Worm (Caenorhabditis elegans) whole organism, early embryonic: ENCODE measurements around the gene F21C10.5.

Experiments
- B0310.2 ChIP-seq: sonication (generic microtip); optimal IDR thresholded peaks from 2 replicates; lab custom pipeline; 2016; ENCODE audit warnings: mild to moderate bottlenecking, missing genetic modification characterization, missing compliant biosample characterization
- F13C5.2 ChIP-seq: sonication (generic microtip); optimal IDR thresholded peaks from 2 replicates; lab custom pipeline; 2017; ENCODE audit warnings: mild to moderate bottlenecking, missing genetic modification characterization, inconsistent platforms, missing compliant biosample characterization
- aly-1 ChIP-seq: sonication (generic microtip); optimal IDR thresholded peaks from 2 replicates; lab custom pipeline; 2016; ENCODE audit warnings: missing genetic modification characterization, missing compliant biosample characterization
- ama-1 ChIP-seq: fragments of 150-350 bp; optimal IDR thresholded peaks from 2 replicates; lab custom pipeline; 2014
- ceh-13 ChIP-seq: fragments of 200-800 bp; sonication (Bioruptor generic); optimal IDR thresholded peaks from 2 replicates; lab custom pipeline; 2018; ENCODE audit warnings: mild to moderate bottlenecking, missing genetic modification characterization, missing compliant biosample characterization
- ceh-36 ChIP-seq: sonication (generic microtip); optimal IDR thresholded peaks from 2 replicates; lab custom pipeline; 2016; ENCODE audit warnings: missing genetic modification characterization, inconsistent platforms, missing compliant biosample characterization
- ets-7 ChIP-seq: sonication (generic microtip); optimal IDR thresholded peaks from 2 replicates; lab custom pipeline; 2016; ENCODE audit warnings: missing genotype, missing genetic modification characterization, missing compliant biosample characterization
- flt-1 ChIP-seq: fragments of 200-800 bp; sonication (Bioruptor generic); IDR thresholded peaks from 2 replicates; pipeline ENCODE4 v1.3.6; 2022; ENCODE audit warnings: missing genetic modification characterization, missing compliant biosample characterization
- hmbx-1 ChIP-seq: sonication (generic microtip); optimal IDR thresholded peaks from 2 replicates; lab custom pipeline; 2016; ENCODE audit warnings: mild to moderate bottlenecking, missing genetic modification characterization, missing compliant biosample characterization
- hmg-4 ChIP-seq: fragments of 200-800 bp; sonication (Bioruptor generic); optimal IDR thresholded peaks from 2 replicates; lab custom pipeline; 2018; ENCODE audit warnings: mild to moderate bottlenecking, missing genetic modification characterization, missing compliant biosample characterization
- hnd-1 ChIP-seq: sonication (generic microtip); optimal IDR thresholded peaks from 2 replicates; lab custom pipeline; 2016; ENCODE audit warnings: missing genetic modification characterization, missing compliant biosample characterization
- pes-1 ChIP-seq: fragments of 200-800 bp; sonication (Bioruptor generic); IDR thresholded peaks from 2 replicates; pipeline ENCODE4 v1.3.6; 2022; ENCODE audit warnings: missing genetic modification reagents, missing genetic modification characterization, missing compliant biosample characterization
- scrt-1 ChIP-seq: fragments of 200-800 bp; sonication (Bioruptor generic); IDR thresholded peaks from 2 replicates; pipeline ENCODE4 v1.3.6; 2022; ENCODE audit warnings: missing genetic modification characterization, missing compliant biosample characterization
- sea-1 ChIP-seq: fragments of 200-800 bp; sonication (Bioruptor generic); conservative IDR thresholded peaks from 2 replicates; pipeline ENCODE4 v1.3.6; 2022; ENCODE audit warnings: missing genetic modification characterization, missing compliant biosample characterization
- tbx-11 ChIP-seq: fragments of 200-800 bp; sonication (Bioruptor generic); IDR thresholded peaks from 2 replicates; pipeline ENCODE4 v1.3.6; 2022; ENCODE audit warnings: missing genetic modification characterization, missing compliant biosample characterization
- tbx-37 ChIP-seq: fragments of 200-800 bp; sonication (Bioruptor generic); conservative IDR thresholded peaks from 2 replicates; pipeline ENCODE4 v1.3.6; 2022; ENCODE audit warnings: missing genetic modification reagents, missing genetic modification characterization, missing compliant biosample characterization
- tra-4 ChIP-seq: sonication (generic microtip); optimal IDR thresholded peaks from 2 replicates; lab custom pipeline; 2017; ENCODE audit warnings: missing genetic modification characterization, missing compliant biosample characterization

F21C10.5 gene

ce11 chrV:9125345-9125744 lies at the start of gene F21C10.5:
Gene F21C10.5, plus strand, starts transcription at chrV:9125645.
- TF ChIP-seq scrt-1 (GFP tag; lab: Robert Waterston, UW), result no peak
- no peak for TF ChIP-seq B0310.2 (tag; lab: Kevin White, UChicago)
- no peak for TF ChIP-seq F13C5.2 (tag; lab: Kevin White, UChicago)
- TF ChIP-seq hmbx-1, result no peak
- no peak for TF ChIP-seq ama-1
- TF ChIP-seq hnd-1, result no peak
- no peak for TF ChIP-seq aly-1
- TF ChIP-seq tbx-37 (GFP tag; lab: Robert Waterston, UW), result no peak
- no peak for TF ChIP-seq ceh-36 (tag; lab: Kevin White, UChicago)
- no peak for TF ChIP-seq tbx-11
- no peak for TF ChIP-seq hmg-4 (GFP tag; lab: Kevin White, UChicago)
- TF ChIP-seq sea-1 (GFP tag; lab: Robert Waterston, UW), result no peak
- TF ChIP-seq pes-1 (GFP tag; lab: Robert Waterston, UW), result no peak
- TF ChIP-seq ceh-13 (GFP tag; lab: Kevin White, UChicago), result no peak
- TF ChIP-seq tra-4 (tag; lab: Kevin White, UChicago), result no peak
- no peak for TF ChIP-seq ets-7 (tag; lab: Kevin White, UChicago)
- TF ChIP-seq flt-1, result no peak

- no peak for TF ChIP-seq ets-7 (tag; lab: Kevin White, UChicago)
- TF ChIP-seq aly-1, result no peak
These were observed 49.6 kb upstream of the F21C10.5 start for ce11 chrV:9075827-9076226.

ce11 chrV:9076273-9076672 lies 49.2 kb upstream of the F21C10.5 start, which contains the start of gene T27E4.7:
Gene T27E4.7, minus strand, starts transcription at chrV:9076322.
- no peak for TF ChIP-seq hmg-4 (GFP tag; lab: Kevin White, UChicago)
- no peak for TF ChIP-seq hmbx-1
- no peak for TF ChIP-seq flt-1
- no peak for TF ChIP-seq aly-1
- TF ChIP-seq tbx-11, result no peak
- TF ChIP-seq ceh-13 (GFP tag; lab: Kevin White, UChicago), result no peak
- no peak for TF ChIP-seq F13C5.2 (tag; lab: Kevin White, UChicago)
- no peak for TF ChIP-seq ceh-36 (tag; lab: Kevin White, UChicago)
- no peak for TF ChIP-seq hnd-1
- no peak for TF ChIP-seq ets-7 (tag; lab: Kevin White, UChicago)
- no peak for TF ChIP-seq tra-4 (tag; lab: Kevin White, UChicago)
- TF ChIP-seq sea-1 (GFP tag; lab: Robert Waterston, UW), result no peak
- TF ChIP-seq ama-1, result no peak
- no peak for TF ChIP-seq B0310.2 (tag; lab: Kevin White, UChicago)
- TF ChIP-seq scrt-1 (GFP tag; lab: Robert Waterston, UW), result no peak

- TF ChIP-seq sea-1 (GFP tag; lab: Robert Waterston, UW), result no peak
- no peak for TF ChIP-seq ama-1
- TF ChIP-seq tra-4 (tag; lab: Kevin White, UChicago), result no peak
- no peak for TF ChIP-seq tbx-37 (GFP tag; lab: Robert Waterston, UW)
- no peak for TF ChIP-seq pes-1 (GFP tag; lab: Robert Waterston, UW)
- no peak for TF ChIP-seq ceh-36 (tag; lab: Kevin White, UChicago)
- no peak for TF ChIP-seq scrt-1 (GFP tag; lab: Robert Waterston, UW)
- TF ChIP-seq hnd-1, result no peak
- TF ChIP-seq hmbx-1, result no peak
- no peak for TF ChIP-seq F13C5.2 (tag; lab: Kevin White, UChicago)
- no peak for TF ChIP-seq tbx-11
- no peak for TF ChIP-seq B0310.2 (tag; lab: Kevin White, UChicago)
- no peak for TF ChIP-seq aly-1
- TF ChIP-seq hmg-4 (GFP tag; lab: Kevin White, UChicago), result no peak
- TF ChIP-seq ets-7 (tag; lab: Kevin White, UChicago), result no peak
These were observed 47.3 kb upstream of the F21C10.5 start for ce11 chrV:9078067-9078581.

DNA sequence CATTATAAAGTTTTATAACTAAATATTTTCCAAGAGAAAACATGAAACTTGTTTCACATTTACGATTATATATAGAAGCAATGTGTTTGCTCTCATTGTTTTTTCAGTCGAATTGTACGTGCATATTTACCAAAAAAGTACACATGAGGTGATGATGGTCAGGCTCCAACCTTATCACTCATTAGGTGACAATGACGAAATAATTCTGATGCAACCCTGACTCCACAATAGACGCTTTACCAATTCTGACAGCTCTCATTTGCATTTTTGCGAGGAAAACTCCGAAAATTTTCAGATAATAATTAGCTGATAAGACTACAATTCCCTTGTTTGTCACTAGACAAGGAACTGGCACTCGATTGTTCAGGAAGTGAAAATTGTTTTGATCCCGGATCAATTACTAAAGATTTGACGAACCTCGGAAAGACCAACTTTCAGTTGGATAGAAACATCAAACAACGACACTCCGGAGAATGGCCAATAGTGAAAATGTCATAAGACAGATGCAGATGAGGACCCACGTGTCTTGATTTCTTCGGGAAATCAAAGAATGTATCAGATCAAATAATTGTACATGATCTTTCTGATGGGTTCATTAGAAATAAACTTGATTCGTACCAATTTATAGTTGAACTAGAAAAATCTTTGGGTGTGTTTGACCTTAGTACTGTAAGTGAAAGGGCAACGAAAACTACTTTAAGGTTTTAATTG lies 46.5 kb upstream of the F21C10.5 start:
- TF ChIP-seq ama-1 (no peak), aly-1 (no peak), hmbx-1 (no peak), tbx-37 (GFP tag; lab: Robert Waterston, UW) (no peak), F13C5.2 (tag; lab: Kevin White, UChicago) (no peak), B0310.2 (tag; lab: Kevin White, UChicago) (no peak), hmg-4 (GFP tag; lab: Kevin White, UChicago) (no peak), hnd-1 (no peak), ceh-13 (GFP tag; lab: Kevin White, UChicago) (no peak), tbx-11 (no peak), tra-4 (tag; lab: Kevin White, UChicago) (no peak), scrt-1 (GFP tag; lab: Robert Waterston, UW) (no peak), ets-7 (tag; lab: Kevin White, UChicago) (no peak), pes-1 (GFP tag; lab: Robert Waterston, UW) (no peak), flt-1 (no peak)

ce11 chrV:9079965-9080432 lies 45.4 kb upstream of the F21C10.5 start:
- TF ChIP-seq hmg-4 (GFP tag; lab: Kevin White, UChicago), result no peak
- TF ChIP-seq F13C5.2 (tag; lab: Kevin White, UChicago), result no peak
- no peak for TF ChIP-seq flt-1

ce11 chrV:9081410-9081809 lies 44.0 kb upstream of the F21C10.5 start:
- TF ChIP-seq scrt-1 (GFP tag; lab: Robert Waterston, UW) (no peak), ama-1 (no peak), ets-7 (tag; lab: Kevin White, UChicago) (no peak), hmbx-1 (no peak), sea-1 (GFP tag; lab: Robert Waterston, UW) (no peak), tbx-37 (GFP tag; lab: Robert Waterston, UW) (no peak), pes-1 (GFP tag; lab: Robert Waterston, UW) (no peak), tbx-11 (no peak), tra-4 (tag; lab: Kevin White, UChicago) (no peak), hnd-1 (no peak), ceh-13 (GFP tag; lab: Kevin White, UChicago) (no peak), B0310.2 (tag; lab: Kevin White, UChicago) (no peak), flt-1 (no peak), F13C5.2 (tag; lab: Kevin White, UChicago) (no peak), aly-1 (no peak), hmg-4 (GFP tag; lab: Kevin White, UChicago) (no peak)
